Worm (Caenorhabditis elegans) whole organism, L4/young adult: ENCODE results near the gene fipr-4.

ENCODE experiments used
- W03F9.2 ChIP-seq: fragments of 150-350 bp; optimal IDR thresholded peaks from 2 replicates; lab custom pipeline; 2014; ENCODE audit warnings: missing biosample characterization, missing genetic modification characterization
- dao-5 ChIP-seq: sonication (generic microtip); optimal IDR thresholded peaks from 2 replicates; lab custom pipeline; 2016; ENCODE audit warnings: missing genotype, missing genetic modification characterization, moderate library complexity, missing compliant biosample characterization
- him-1 ChIP-seq: sonication (generic microtip); optimal IDR thresholded peaks from 2 replicates; lab custom pipeline; 2016; ENCODE audit warnings: missing genotype, missing genetic modification reagents, missing genetic modification characterization, missing compliant biosample characterization

Gene fipr-4

DNA sequence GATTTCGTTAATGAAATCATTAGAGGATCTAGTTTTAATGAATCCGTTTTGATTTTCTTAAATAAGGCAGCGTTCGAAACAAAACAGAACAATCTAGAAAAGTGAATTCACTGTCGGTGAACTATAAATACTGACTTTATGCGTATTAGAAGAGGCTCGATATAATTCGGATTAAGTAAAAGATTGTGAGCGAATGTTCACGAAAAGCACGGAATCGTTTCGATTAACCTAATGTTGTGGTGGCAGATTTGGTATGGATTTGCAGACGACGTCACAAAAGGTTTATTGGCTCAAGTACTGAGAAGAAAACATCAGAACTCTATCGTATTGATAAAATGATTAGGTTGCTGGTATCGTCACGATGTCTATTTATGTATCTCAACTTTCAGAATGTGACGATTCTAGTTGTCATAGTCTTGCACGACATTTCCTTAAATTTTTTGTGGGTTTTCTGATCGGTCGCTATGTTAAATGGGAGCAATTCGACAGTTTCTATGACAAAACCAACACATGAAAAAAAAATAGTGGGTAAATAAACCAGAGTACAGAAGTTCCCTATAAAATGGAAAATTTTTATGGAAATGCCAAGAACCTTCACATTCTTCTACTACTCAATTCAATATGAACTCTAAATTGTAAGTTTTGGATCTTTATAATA lies 1.1 kb upstream of the fipr-4 start, which contains the start of the genes pyt-1 and fipr-7:
TSS of gene pyt-1 (minus strand) at position 101 of the 658 bp plus-strand sequence.
TSS of gene fipr-7 (plus strand) at position 608 of the 658 bp plus-strand sequence.
- TF ChIP-seq dao-5 (tag; lab: Kevin White, UChicago) (no peak), W03F9.2 (tag; lab: Kevin White, UChicago) (no peak), him-1 (tag; lab: Kevin White, UChicago) (no peak)

- no peak for TF ChIP-seq him-1 (tag; lab: Kevin White, UChicago)
- no peak for TF ChIP-seq dao-5 (tag; lab: Kevin White, UChicago)
- TF ChIP-seq W03F9.2 (tag; lab: Kevin White, UChicago) = no peak
These were observed 927 bp downstream of the fipr-4 start, which contains the start of gene ttr-19 for ce11 chrV:10227333-10227732. Gene ttr-19 (minus strand): TSS chrV:10227433.

DNA sequence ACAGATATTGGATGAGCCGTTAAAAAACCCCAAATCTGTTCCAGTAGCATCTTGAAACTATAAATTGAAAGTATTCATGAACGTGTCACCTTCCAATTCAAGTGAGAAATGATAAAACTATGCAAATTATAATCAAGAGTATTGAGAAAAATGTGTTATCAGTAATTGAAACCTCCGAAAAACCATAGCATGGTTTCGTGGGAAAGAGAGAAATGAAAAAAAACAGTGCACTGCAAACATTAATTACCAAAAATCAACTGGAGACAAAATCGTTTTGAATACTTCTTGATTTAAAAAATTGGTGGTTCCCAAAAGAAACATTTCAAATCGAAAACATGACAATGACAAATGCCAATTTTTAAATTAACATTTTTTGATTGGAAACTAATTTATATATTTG lies 2.6 kb downstream of the fipr-4 start, which contains the start of gene daf-36:
TSS of gene daf-36 (minus strand) at position 101 of the 400 bp plus-strand sequence.
- TF ChIP-seq him-1 (tag; lab: Kevin White, UChicago) (no peak), W03F9.2 (tag; lab: Kevin White, UChicago) (no peak)

ce11 chrV:10224619-10225018 lies 3.6 kb downstream of the fipr-4 start:
- TF ChIP-seq him-1 (tag; lab: Kevin White, UChicago) (no peak), dao-5 (tag; lab: Kevin White, UChicago) (no peak), W03F9.2 (tag; lab: Kevin White, UChicago) (no peak)

ce11 chrV:10222007-10222406 lies 6.3 kb downstream of the fipr-4 start, which contains the start of gene C12D8.20:
Gene C12D8.20 (plus strand): TSS chrV:10222307.
- TF ChIP-seq him-1 (tag; lab: Kevin White, UChicago) = no peak
- no peak for TF ChIP-seq W03F9.2 (tag; lab: Kevin White, UChicago)
- TF ChIP-seq dao-5 (tag; lab: Kevin White, UChicago) = no peak

- TF ChIP-seq W03F9.2 (tag; lab: Kevin White, UChicago) (no peak), him-1 (tag; lab: Kevin White, UChicago) (no peak), dao-5 (tag; lab: Kevin White, UChicago) (no peak)
These were observed 6.9 kb downstream of the fipr-4 start, which contains the start of the genes fipr-5 and fipr-9 for ce11 chrV:10221317-10221716. Gene fipr-5 (minus strand): TSS chrV:10221417. Gene fipr-9 (plus strand): TSS chrV:10221662.

ce11 chrV:10220605-10221004 lies 7.7 kb downstream of the fipr-4 start, which contains the start of gene C12D8.13:
Gene C12D8.13 (minus strand): TSS chrV:10220705.
- TF ChIP-seq dao-5 (tag; lab: Kevin White, UChicago) (no peak), W03F9.2 (tag; lab: Kevin White, UChicago) (no peak), him-1 (tag; lab: Kevin White, UChicago) (no peak)

DNA sequence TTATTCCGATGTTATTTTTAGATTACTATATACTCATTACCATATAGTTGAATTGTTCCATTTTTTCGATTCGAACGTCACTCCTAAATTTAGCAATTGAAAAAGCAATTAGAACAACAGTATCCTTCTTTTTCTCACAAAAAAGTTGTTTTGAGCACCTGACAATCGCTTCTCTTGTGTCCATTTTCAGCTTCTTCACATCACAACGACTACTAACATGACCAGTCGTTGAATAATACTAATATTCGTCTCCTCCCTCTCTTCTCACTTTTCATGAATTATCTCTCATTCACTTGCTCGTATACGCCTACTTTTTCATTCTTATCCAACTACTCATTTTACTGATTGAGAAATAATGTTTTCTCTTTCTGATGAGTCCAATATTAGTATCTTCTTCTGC lies 11.5 kb downstream of the fipr-4 start, which contains the start of gene ZK856.14:
TSS of gene ZK856.14 (plus strand) at position 301 of the 400 bp plus-strand sequence.
- no peak for TF ChIP-seq dao-5 (tag; lab: Kevin White, UChicago)
- TF ChIP-seq him-1 (tag; lab: Kevin White, UChicago) = no peak

DNA sequence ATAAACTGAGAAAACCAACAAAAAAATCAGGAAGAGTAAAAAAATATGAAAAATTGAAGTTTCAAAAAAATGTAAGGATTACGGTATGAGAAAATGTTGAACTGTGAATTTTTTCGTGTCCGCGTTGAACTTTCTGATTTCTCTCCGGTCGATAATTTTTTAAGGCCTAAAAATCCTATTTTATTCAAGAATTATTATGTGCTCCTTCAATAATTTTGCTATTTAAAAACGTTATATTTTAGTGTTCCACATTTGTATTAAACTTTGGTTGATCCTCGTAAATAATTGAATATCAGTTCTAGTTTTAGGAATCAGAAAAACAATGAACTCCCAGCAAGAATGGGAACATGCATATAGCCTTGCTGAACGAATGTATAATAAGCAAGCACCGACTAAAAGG lies 15.6 kb downstream of the fipr-4 start, which contains the start of gene hpo-40:
TSS of gene hpo-40 (plus strand) at position 301 of the 400 bp plus-strand sequence.
- TF ChIP-seq him-1 (tag; lab: Kevin White, UChicago) (no peak), W03F9.2 (tag; lab: Kevin White, UChicago) (no peak), dao-5 (tag; lab: Kevin White, UChicago) (no peak)

ce11 chrV:10212027-10212426 lies 16.2 kb downstream of the fipr-4 start, which contains the start of gene zhit-3:
Gene zhit-3 (minus strand): TSS chrV:10212127.
- TF ChIP-seq W03F9.2 (tag; lab: Kevin White, UChicago) = no peak
- no peak for TF ChIP-seq him-1 (tag; lab: Kevin White, UChicago)
- no peak for TF ChIP-seq dao-5 (tag; lab: Kevin White, UChicago)

DNA sequence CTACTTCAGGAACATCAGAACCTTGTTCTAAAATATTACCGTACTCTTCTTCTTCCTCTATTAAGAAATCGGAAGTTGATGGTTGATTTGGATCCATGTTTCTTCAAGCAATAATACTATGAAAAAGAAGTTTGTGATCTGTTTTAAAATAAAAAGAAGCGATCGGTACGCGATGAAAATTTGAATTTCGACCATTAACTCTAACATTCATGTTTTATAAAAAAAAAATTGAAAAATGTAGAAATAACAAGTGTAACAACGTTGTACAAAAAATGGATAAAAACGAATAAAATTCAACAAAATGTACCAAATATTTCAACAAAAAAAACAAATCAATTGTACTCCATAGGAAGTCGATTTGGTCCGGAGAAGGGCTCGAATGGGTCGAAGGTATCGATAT lies 18.0 kb downstream of the fipr-4 start, which contains the start of gene tftc-3:
TSS of gene tftc-3 (minus strand) at position 101 of the 400 bp plus-strand sequence.
- TF ChIP-seq dao-5 (tag; lab: Kevin White, UChicago) (no peak), him-1 (tag; lab: Kevin White, UChicago) (no peak), W03F9.2 (tag; lab: Kevin White, UChicago) (no peak)

DNA sequence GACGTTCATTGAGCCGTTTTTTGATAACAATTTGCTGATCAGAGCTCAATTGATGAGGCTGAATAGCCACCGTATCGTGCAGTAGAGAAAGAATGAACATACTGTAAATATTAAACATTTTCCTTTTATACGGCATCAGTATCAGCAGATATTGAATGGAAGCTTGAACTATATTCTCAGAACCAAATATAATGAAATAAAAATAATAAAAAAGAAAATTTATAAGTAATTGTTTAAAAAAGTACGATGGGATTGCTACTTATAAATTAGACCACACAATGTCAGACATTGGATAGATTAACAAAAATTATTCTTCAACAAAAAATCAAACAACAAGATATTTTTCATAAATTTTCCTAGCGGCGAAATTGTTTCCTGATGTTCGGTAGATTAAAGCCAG lies 21.8 kb downstream of the fipr-4 start, which contains the start of gene rpc-25:
TSS of gene rpc-25 (minus strand) at position 101 of the 400 bp plus-strand sequence.
- TF ChIP-seq dao-5 (tag; lab: Kevin White, UChicago) = no peak
- no peak for TF ChIP-seq W03F9.2 (tag; lab: Kevin White, UChicago)
- TF ChIP-seq him-1 (tag; lab: Kevin White, UChicago) = no peak

ce11 chrV:10205483-10205882 lies 22.8 kb downstream of the fipr-4 start, which contains the start of gene ZK856.16:
Gene ZK856.16 (minus strand): TSS chrV:10205583.
- TF ChIP-seq W03F9.2 (tag; lab: Kevin White, UChicago) = no peak
- TF ChIP-seq him-1 (tag; lab: Kevin White, UChicago) = no peak
- no peak for TF ChIP-seq dao-5 (tag; lab: Kevin White, UChicago)
